Worm (Caenorhabditis elegans): Measurements from ENCODE around the gene str-32.

Gene str-32

DNA sequence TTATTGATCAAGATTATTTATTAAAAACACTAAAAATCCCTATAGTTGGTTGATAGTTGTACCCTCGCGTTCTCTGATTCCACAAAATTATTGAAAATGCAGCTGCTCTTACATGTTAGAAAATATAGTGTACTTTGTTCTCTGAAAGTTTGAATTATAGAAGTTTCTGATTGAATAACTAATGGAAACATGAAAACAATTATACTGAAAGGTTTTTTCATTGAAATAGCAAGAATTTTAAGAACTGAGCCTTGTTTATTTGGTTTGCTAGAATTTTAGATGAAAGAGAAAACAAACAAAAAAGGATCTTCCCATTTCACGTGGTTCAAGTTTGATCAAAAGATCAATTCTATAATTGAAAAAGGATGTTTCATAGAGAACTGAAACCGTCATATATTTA lies 13.7 kb downstream of the str-32 start:
- no peak for TF ChIP-seq W03F9.2 (tag; optimal IDR thresholded peaks at IDR 0.05)
- no peak for TF ChIP-seq him-1 (tag; optimal IDR thresholded peaks at IDR 0.05)
- TF ChIP-seq dao-5 (tag; optimal IDR thresholded peaks at IDR 0.05) = no peak

DNA sequence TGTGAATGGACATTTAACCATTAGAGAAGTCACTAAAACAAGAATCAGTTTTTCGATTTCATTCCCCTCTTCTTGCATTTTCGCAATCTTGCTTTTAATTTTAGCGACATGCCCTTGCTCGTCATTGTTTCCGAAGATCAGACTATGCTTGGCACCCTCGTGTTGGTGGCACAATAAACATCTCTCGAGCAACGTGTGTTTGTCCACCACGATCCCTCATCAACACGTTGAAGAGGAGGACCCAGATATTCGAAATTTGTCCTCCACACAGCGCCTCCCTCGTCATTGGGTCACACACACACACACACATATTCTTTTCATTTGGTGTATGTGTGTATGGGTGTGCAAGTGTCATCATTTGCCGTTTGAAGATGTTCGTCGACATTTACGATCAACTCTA lies 15.9 kb downstream of the str-32 start, which contains the start of gene srd-32:
srd-32 (plus strand) TSS at position 301 of the 400 bp plus-strand sequence.
- no peak for TF ChIP-seq dao-5 (tag; optimal IDR thresholded peaks at IDR 0.05)

DNA sequence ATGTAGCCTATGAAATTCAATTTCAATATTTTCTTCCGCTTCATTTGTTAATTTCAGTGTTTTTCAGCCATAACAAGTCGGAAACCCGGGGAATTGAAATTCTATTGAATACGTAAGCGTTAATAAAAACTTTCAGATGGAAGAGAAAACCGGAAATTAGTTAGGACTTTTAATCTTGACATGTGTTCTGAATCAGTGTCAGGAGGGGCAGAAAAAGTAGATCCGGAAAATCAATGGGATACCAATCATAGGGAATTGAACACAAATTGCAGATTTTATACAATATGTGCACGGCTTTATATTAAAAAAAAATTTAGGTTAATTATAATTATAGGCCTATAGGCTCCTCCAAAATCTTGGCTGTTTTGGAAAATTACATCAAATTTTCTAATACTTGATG lies 16.9 kb downstream of the str-32 start:
- no peak for TF ChIP-seq dao-5 (tag; optimal IDR thresholded peaks at IDR 0.05)
- TF ChIP-seq W03F9.2 (tag; optimal IDR thresholded peaks at IDR 0.05) = no peak
- TF ChIP-seq him-1 (tag; optimal IDR thresholded peaks at IDR 0.05) = no peak

DNA sequence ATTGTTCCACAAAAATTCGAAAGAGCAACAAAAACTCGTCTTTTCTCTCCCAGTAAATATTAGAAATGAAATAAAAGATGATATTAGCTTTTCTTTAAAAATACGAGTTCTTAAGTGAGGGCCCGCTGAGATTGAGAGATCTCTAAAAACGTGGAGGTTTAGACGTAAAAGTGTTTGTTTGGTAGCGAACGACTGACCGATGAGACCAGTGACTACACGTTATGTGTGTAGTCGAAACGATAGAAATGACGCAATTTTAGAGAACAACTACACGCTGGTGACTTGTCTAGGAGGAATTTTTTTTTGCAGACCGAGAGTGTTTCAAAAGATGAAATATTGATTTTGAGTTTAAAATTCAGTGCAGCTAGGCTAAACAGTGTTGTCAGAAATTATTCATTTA lies 18.5 kb downstream of the str-32 start, which contains the start of gene C37H5.13:
C37H5.13 (minus strand) TSS at position 229 of the 400 bp plus-strand sequence.
- TF ChIP-seq dao-5 (tag; optimal IDR thresholded peaks at IDR 0.05) (no peak), W03F9.2 (tag; optimal IDR thresholded peaks at IDR 0.05) (no peak), him-1 (tag; optimal IDR thresholded peaks at IDR 0.05) (no peak)

DNA sequence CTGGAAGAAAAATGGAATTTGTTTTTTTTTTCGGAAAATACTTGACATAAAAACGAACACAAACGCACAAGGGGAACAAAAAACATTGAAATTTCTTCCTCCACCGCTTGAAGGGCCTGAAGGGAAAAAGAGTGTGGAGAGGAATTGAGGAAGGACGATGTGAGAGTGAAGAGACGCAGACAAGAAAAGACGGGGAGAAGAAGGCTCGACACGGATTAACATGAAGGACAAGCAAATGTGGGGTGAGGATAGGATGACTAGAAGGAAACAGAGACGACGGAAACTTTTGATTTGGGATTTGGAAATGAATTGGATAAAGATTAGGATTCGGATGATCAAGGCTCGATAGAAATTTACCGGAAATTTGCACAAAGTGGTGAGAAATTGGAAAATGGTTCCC lies 20.8 kb downstream of the str-32 start:
- TF ChIP-seq W03F9.2 (tag; optimal IDR thresholded peaks at IDR 0.05) (no peak), dao-5 (tag; optimal IDR thresholded peaks at IDR 0.05) (no peak), him-1 (tag; optimal IDR thresholded peaks at IDR 0.05) (no peak)

DNA sequence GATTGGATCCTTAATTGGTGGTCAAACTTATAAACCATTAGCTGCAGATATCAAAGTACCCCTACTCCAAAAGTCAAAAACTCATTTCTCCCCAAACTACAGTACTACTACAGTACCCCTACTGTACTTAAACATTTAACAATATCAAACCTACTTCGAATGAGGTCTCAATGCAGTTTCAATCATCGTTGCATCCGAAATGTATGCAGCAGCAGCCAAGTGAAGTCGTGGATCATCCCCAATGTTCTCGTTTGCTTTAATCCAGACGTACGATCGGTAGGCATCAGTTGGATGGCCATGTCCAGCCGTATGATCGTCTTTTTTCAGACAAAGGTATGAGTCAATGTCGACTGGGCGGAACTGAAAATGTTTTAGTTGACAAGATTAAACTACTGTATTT lies 23.7 kb downstream of the str-32 start:
- TF ChIP-seq W03F9.2 (tag; optimal IDR thresholded peaks at IDR 0.05) = no peak
- no peak for TF ChIP-seq him-1 (tag; optimal IDR thresholded peaks at IDR 0.05)
- TF ChIP-seq dao-5 (tag; optimal IDR thresholded peaks at IDR 0.05) = no peak

DNA sequence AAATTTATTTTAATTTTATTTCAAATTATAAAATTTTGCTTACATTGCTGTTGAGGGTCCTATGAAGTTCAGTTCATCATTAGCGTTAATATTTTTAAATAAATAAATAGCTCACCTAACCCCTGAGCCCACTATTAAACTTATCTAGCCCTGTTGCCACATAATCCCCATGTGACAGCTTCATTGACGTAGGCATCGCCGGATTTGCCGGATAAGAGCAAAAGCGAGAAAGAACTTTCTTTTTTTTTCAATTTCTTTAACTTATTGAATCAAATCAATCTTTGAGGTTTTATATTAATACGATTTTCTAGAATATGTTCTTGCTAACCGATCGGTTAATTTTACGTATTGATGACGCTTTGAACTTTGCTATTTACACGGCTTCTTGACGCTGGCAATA lies 29.3 kb downstream of the str-32 start:
- TF ChIP-seq dao-5 (tag; optimal IDR thresholded peaks at IDR 0.05) = no peak
- no peak for TF ChIP-seq W03F9.2 (tag; optimal IDR thresholded peaks at IDR 0.05)
- TF ChIP-seq him-1 (tag; optimal IDR thresholded peaks at IDR 0.05) = no peak

DNA sequence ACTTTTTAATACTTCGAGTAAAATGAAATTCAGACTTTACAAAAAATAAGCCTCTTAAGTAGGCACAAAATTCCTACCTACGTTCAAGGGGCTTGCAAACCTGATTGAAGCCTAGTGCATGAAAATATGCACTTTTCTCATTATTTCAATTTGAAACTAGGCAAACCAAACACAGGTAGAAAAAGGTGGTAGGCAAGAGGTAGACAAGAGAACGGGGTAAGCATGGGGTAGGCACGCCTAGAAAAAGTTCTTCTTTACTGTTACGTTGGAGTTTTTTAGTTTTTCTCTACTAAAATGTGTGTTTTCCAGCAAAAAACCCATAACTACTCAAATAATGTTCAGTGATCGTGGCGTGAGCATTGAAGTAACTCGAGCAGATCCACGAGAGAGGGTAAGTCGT lies 30.1 kb downstream of the str-32 start, which contains the start of gene nex-4:
nex-4 (plus strand) TSS at position 301 of the 400 bp plus-strand sequence.
- no peak for TF ChIP-seq dao-5 (tag; optimal IDR thresholded peaks at IDR 0.05)
- no peak for TF ChIP-seq him-1 (tag; optimal IDR thresholded peaks at IDR 0.05)
- TF ChIP-seq W03F9.2 (tag; optimal IDR thresholded peaks at IDR 0.05) = no peak

DNA sequence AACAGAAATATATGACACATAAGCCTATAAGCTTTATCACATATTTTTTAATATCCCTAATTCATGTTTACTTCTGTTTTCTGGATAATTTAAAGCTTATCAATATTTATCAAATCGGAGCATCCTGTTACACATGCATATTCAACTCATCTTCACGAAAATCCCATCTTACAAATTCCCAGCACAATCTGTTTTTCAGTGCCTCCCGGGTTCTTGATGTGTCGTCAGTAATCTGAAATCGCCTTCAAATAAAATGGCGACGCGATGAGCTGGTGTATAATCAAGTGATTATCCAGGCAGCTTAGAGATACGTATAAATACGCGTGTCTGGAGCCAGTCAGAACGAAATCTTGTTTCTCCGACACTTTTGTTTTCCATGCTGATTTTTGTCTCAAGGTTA lies 30.8 kb downstream of the str-32 start:
- TF ChIP-seq W03F9.2 (tag; optimal IDR thresholded peaks at IDR 0.05) = no peak
- no peak for TF ChIP-seq dao-5 (tag; optimal IDR thresholded peaks at IDR 0.05)
- no peak for TF ChIP-seq him-1 (tag; optimal IDR thresholded peaks at IDR 0.05)

DNA sequence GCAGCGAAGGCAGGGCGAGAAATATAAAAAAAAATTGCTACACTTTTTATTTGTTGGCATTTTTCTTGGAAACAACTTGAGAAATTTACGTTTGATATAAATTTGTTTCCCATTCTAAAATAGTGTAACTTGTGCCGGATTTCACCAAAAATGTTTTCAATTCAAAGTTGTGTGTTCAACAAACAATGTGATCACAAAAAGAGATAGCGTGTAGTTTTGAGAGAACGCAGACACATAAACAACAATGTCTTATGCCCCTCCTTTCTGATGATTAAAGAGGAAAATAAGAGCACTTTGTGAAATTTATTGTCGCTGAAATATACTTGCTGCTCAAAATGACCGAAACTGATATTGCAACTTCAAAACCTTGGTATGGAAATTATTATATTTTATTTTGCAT lies 33.9 kb downstream of the str-32 start, which contains the start of gene abhd-5.1:
abhd-5.1 (plus strand) TSS at position 230 of the 400 bp plus-strand sequence.
- TF ChIP-seq him-1 (tag; optimal IDR thresholded peaks at IDR 0.05) (no peak), W03F9.2 (tag; optimal IDR thresholded peaks at IDR 0.05) (peak; percentile 20)

DNA sequence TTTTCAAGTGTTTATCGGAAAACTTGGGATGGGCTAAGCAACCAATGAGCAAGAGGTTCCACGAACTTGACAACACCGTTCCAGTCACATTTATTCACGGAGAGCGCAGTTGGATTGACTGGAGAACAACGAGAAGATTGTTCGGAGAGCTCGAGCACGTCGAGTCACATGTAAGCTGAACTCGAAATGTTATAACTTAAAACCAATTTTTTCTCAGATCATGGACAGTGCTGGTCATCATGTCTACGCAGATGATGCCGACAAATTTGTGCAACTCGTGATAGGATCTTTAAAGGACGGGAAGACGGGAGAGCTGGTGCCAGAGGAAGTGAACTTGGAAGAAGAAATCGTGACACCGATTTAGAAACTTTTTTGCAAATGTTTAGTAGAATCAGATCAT lies 34.8 kb downstream of the str-32 start:
- TF ChIP-seq him-1 (tag; optimal IDR thresholded peaks at IDR 0.05) = no peak
- no peak for TF ChIP-seq dao-5 (tag; optimal IDR thresholded peaks at IDR 0.05)
- TF ChIP-seq W03F9.2 (tag; optimal IDR thresholded peaks at IDR 0.05) = no peak

DNA sequence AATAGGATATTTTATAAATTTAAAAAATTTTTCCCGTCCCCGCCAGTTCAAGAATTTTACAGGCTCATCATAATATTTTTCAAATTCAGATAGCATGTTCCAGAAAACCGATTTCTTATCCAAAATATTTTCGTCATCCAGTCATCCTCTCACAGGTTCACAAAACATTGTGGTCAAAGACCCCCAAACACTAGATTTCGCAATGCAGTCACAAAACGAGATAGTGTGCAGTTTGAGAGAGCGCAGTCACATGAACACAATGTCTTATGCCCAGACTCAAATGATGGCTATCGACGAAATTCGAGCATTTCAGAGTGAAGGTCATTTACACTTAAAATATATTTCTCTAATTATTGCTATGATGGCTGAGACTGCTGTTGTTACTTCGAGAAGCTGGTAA lies 36.7 kb downstream of the str-32 start, which contains the start of gene abhd-5.2:
abhd-5.2 (plus strand) TSS at position 95 of the 400 bp plus-strand sequence.
- TF ChIP-seq W03F9.2 (tag; optimal IDR thresholded peaks at IDR 0.05) (peak; percentile 11), dao-5 (tag; optimal IDR thresholded peaks at IDR 0.05) (no peak), him-1 (tag; optimal IDR thresholded peaks at IDR 0.05) (no peak)

DNA sequence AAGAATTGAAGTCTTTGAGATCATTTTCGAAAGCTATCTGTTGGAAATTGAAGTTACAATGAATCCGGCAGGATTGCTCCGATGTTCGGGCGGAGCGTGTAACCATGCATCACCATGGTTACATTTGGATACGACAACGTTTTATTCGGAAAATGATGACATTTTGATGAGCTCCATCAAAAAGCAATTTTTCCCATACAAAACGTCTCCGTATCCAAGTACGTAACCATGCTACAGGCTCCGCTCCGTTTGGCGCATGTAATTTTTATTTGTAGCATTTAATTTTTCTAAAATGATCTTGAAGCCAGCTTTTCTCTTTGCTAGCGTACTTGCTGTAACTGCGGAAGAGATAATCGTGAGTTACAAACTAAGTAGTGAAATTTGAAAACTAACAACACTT lies 38.7 kb downstream of the str-32 start, which contains the start of the genes cwp-2 and cwp-3:
cwp-2 (minus strand) TSS at position 101 of the 400 bp plus-strand sequence.
cwp-3 (plus strand) TSS at position 293 of the 400 bp plus-strand sequence.
- TF ChIP-seq W03F9.2 (tag; optimal IDR thresholded peaks at IDR 0.05) (no peak), him-1 (tag; optimal IDR thresholded peaks at IDR 0.05) (no peak), dao-5 (tag; optimal IDR thresholded peaks at IDR 0.05) (no peak)

DNA sequence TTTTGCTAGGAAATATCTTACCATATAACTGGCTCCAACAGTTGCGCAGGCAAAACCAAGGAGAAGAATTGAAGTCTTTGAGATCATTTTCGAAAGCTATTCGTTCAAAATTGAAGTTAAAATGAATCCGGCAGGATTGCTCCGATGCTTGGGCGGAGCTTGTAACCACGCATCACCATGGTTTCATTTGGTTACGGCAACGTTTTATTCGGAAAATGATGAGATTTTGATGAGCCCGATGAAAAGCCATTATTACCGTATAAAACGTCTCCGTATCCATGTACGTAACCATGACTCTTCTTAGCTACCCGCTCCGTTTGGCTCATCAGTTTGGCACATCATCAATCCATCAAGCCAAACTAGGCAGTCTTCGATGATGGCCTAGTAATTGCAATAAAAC lies 40.1 kb downstream of the str-32 start, which contains the start of gene cwp-1:
cwp-1 (minus strand) TSS at position 101 of the 400 bp plus-strand sequence.
- no peak for TF ChIP-seq dao-5 (tag; optimal IDR thresholded peaks at IDR 0.05)
- TF ChIP-seq W03F9.2 (tag; optimal IDR thresholded peaks at IDR 0.05) = no peak
- TF ChIP-seq him-1 (tag; optimal IDR thresholded peaks at IDR 0.05) = no peak

DNA sequence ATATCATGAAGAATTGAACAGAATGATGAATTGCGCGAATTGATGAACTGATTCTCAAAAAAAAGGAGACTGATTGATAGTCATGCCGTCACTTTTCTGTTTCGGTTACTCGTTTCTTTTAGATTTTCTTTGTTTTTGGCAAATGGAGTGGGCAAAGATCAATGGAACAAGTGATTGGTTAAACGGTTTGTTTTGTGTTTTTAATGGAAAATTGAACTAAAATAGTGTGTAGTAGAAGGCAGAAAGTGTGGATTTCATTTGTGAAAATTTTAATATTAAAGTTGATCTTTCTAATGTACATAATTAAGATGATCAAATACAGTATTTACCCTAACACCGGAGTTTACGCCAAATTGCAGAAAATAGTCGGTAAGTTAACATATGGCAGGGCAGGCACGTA lies 41.4 kb downstream of the str-32 start, which contains the start of gene nas-9:
nas-9 (minus strand) TSS at position 101 of the 400 bp plus-strand sequence.
- TF ChIP-seq W03F9.2 (tag; optimal IDR thresholded peaks at IDR 0.05) (no peak), dao-5 (tag; optimal IDR thresholded peaks at IDR 0.05) (no peak), him-1 (tag; optimal IDR thresholded peaks at IDR 0.05) (no peak)

Data from whole organism, L4/young adult.